Worm (Caenorhabditis elegans) whole organism, L4 larva: ENCODE results near the gene srw-94.

Experiments
- D1046.2 ChIP-seq: fragments of 200-800 bp; sonication (Bioruptor generic); IDR thresholded peaks from 2 replicates; pipeline ENCODE4 v1.3.6; 2022; ENCODE audit warnings: missing genetic modification characterization, missing compliant biosample characterization
- F10B5.3 ChIP-seq: sonication (generic microtip); optimal IDR thresholded peaks from 2 replicates; lab custom pipeline; 2016; ENCODE audit warnings: mild to moderate bottlenecking, missing genetic modification characterization, missing compliant biosample characterization
- F26F4.8 ChIP-seq: fragments of 200-800 bp; sonication (Bioruptor generic); conservative IDR thresholded peaks from 2 replicates; pipeline ENCODE4 v1.3.6; 2022; ENCODE audit warnings: missing genetic modification characterization, missing compliant biosample characterization
- F49E8.2 ChIP-seq: sonication (generic microtip); optimal IDR thresholded peaks from 2 replicates; lab custom pipeline; 2016; ENCODE audit warnings: missing compliant biosample characterization, mild to moderate bottlenecking, missing genetic modification characterization, borderline replicate concordance
- Y75B8A.6 ChIP-seq: fragments of 200-800 bp; sonication (Bioruptor generic); IDR thresholded peaks from 2 replicates; pipeline ENCODE4 v1.3.6; 2022; ENCODE audit warnings: missing genetic modification reagents, missing genetic modification characterization, missing compliant biosample characterization
- ZK546.5 ChIP-seq, 2 experiments: sonication (generic microtip); optimal IDR thresholded peaks; 2 replicates each; lab custom pipeline; 2017; ENCODE audit warnings: missing biosample characterization in 2 of 2, missing genetic modification characterization in 2 of 2
- attf-4 ChIP-seq: sonication (generic microtip); optimal IDR thresholded peaks from 3 replicates; lab custom pipeline; 2017; ENCODE audit warnings: missing biosample characterization, missing genetic modification characterization
- ceh-28 ChIP-seq: fragments of 150-350 bp; optimal IDR thresholded peaks from 2 replicates; lab custom pipeline; 2014; ENCODE audit warnings: missing biosample characterization, missing genetic modification reagents, missing genetic modification characterization
- ceh-44 ChIP-seq: fragments of 200-800 bp; sonication (Bioruptor generic); IDR thresholded peaks from 2 replicates; pipeline ENCODE4 v1.3.6; 2022; ENCODE audit warnings: missing genetic modification reagents, missing genetic modification characterization, missing compliant biosample characterization
- ces-1 ChIP-seq: fragments of 150-350 bp; sonication (generic microtip); optimal IDR thresholded peaks from 4 replicates; lab custom pipeline; 2014; ENCODE audit warnings: missing biosample characterization, missing genetic modification reagents, missing genetic modification characterization
- ctbp-1 ChIP-seq: fragments of 200-800 bp; sonication (Bioruptor generic); IDR thresholded peaks from 2 replicates; pipeline ENCODE4 v1.3.6; 2022; ENCODE audit warnings: missing genetic modification reagents, missing genetic modification characterization, missing compliant biosample characterization
- daf-12 ChIP-seq: fragments of 150-350 bp; optimal IDR thresholded peaks from 2 replicates; lab custom pipeline; 2014; ENCODE audit warnings: missing biosample characterization, missing genetic modification reagents, missing genetic modification characterization
- dpl-1 ChIP-seq: fragments of 150-350 bp; optimal IDR thresholded peaks from 2 replicates; lab custom pipeline; 2014; ENCODE audit warnings: missing biosample characterization, missing genetic modification reagents, missing genetic modification characterization
- duxl-1 ChIP-seq: sonication (generic microtip); optimal IDR thresholded peaks from 2 replicates; lab custom pipeline; 2016; ENCODE audit warnings: mild to moderate bottlenecking, missing genetic modification characterization, moderate library complexity, missing compliant biosample characterization; ENCODE audit not compliant: poor library complexity
- dve-1 ChIP-seq: sonication (generic microtip); optimal IDR thresholded peaks from 2 replicates; lab custom pipeline; 2017; ENCODE audit warnings: antibody characterized with exemption, mild to moderate bottlenecking, missing genetic modification characterization, missing compliant biosample characterization; ENCODE audit not compliant: insufficient read depth
- gei-8 ChIP-seq: fragments of 200-800 bp; sonication (Bioruptor generic); optimal IDR thresholded peaks from 2 replicates; lab custom pipeline; 2018; ENCODE audit warnings: mild to moderate bottlenecking, missing genetic modification characterization, missing compliant biosample characterization
- hlh-30 ChIP-seq: sonication (generic microtip); optimal IDR thresholded peaks from 2 replicates; lab custom pipeline; 2017; ENCODE audit warnings: antibody characterized with exemption, mild to moderate bottlenecking, missing genetic modification characterization, missing compliant biosample characterization; ENCODE audit not compliant: insufficient read depth
- jun-1 ChIP-seq: fragments of 150-350 bp; optimal IDR thresholded peaks from 2 replicates; lab custom pipeline; 2014; ENCODE audit warnings: missing biosample characterization, missing genetic modification reagents, missing genetic modification characterization
- lim-7 ChIP-seq: fragments of 200-800 bp; sonication (Bioruptor generic); IDR thresholded peaks from 2 replicates; pipeline ENCODE4 v1.3.6; 2022; ENCODE audit warnings: missing genetic modification characterization, missing compliant biosample characterization
- lin-1 ChIP-seq: fragments of 200-800 bp; sonication (Bioruptor generic); IDR thresholded peaks from 2 replicates; pipeline ENCODE4 v1.3.6; 2022; ENCODE audit warnings: missing genetic modification reagents, missing genetic modification characterization, missing compliant biosample characterization
- lin-13 ChIP-seq: fragments of 150-350 bp; optimal IDR thresholded peaks from 2 replicates; lab custom pipeline; 2014; ENCODE audit warnings: missing biosample characterization, missing genetic modification reagents, missing genetic modification characterization
- lin-38 ChIP-seq: fragments of 200-800 bp; sonication (Bioruptor generic); IDR thresholded peaks from 2 replicates; pipeline ENCODE4 v1.3.6; 2022; ENCODE audit warnings: missing genetic modification reagents, missing genetic modification characterization, missing compliant biosample characterization
- lir-3 ChIP-seq: sonication (generic microtip); optimal IDR thresholded peaks from 2 replicates; lab custom pipeline; 2016; ENCODE audit warnings: mild to moderate bottlenecking, missing genetic modification characterization, missing compliant biosample characterization
- madf-9 ChIP-seq: fragments of 200-800 bp; sonication (Bioruptor generic); conservative IDR thresholded peaks from 2 replicates; pipeline ENCODE4 v1.3.6; 2022; ENCODE audit warnings: missing genetic modification reagents, missing genetic modification characterization, missing compliant biosample characterization
- mes-2 ChIP-seq: sonication (generic microtip); optimal IDR thresholded peaks from 2 replicates; lab custom pipeline; 2016; ENCODE audit warnings: missing genotype, mild to moderate bottlenecking, missing genetic modification characterization, missing compliant biosample characterization; ENCODE audit not compliant: poor library complexity, severe bottlenecking
- nhr-10 ChIP-seq: fragments of 150-350 bp; optimal IDR thresholded peaks from 2 replicates; lab custom pipeline; 2014; ENCODE audit warnings: missing biosample characterization, missing genetic modification characterization
- nhr-11 ChIP-seq: fragments of 150-350 bp; optimal IDR thresholded peaks from 2 replicates; lab custom pipeline; 2014; ENCODE audit warnings: missing biosample characterization, missing genetic modification characterization
- nhr-111 ChIP-seq: fragments of 200-800 bp; sonication (Bioruptor generic); optimal IDR thresholded peaks from 2 replicates; lab custom pipeline; 2018; ENCODE audit warnings: mild to moderate bottlenecking, missing genetic modification characterization, missing compliant biosample characterization
- nhr-41 ChIP-seq: fragments of 200-800 bp; sonication (Bioruptor generic); IDR thresholded peaks from 2 replicates; pipeline ENCODE4 v1.3.6; 2022; ENCODE audit warnings: missing genetic modification reagents, missing genetic modification characterization, missing compliant biosample characterization
- nhr-42 ChIP-seq: fragments of 200-800 bp; sonication (Bioruptor generic); IDR thresholded peaks from 2 replicates; pipeline ENCODE4 v1.3.6; 2022; ENCODE audit warnings: missing genetic modification characterization, missing compliant biosample characterization
- nhr-76 ChIP-seq: fragments of 150-350 bp; optimal IDR thresholded peaks from 2 replicates; lab custom pipeline; 2014; ENCODE audit warnings: missing biosample characterization, missing genetic modification characterization
- nhr-77 ChIP-seq: fragments of 150-350 bp; optimal IDR thresholded peaks from 2 replicates; lab custom pipeline; 2014; ENCODE audit warnings: missing biosample characterization, missing genetic modification characterization
- pqm-1 ChIP-seq: sonication (generic microtip); optimal IDR thresholded peaks from 2 replicates; lab custom pipeline; 2017; ENCODE audit warnings: missing biosample characterization, missing genetic modification characterization
- saeg-2 ChIP-seq: fragments of 200-800 bp; sonication (Bioruptor generic); IDR thresholded peaks from 2 replicates; pipeline ENCODE4 v1.3.6; 2022; ENCODE audit warnings: missing genetic modification reagents, missing genetic modification characterization, missing compliant biosample characterization
- snpc-1.2 ChIP-seq: fragments of 200-800 bp; sonication (Bioruptor generic); IDR thresholded peaks from 2 replicates; pipeline ENCODE4 v1.3.6; 2022; ENCODE audit warnings: missing genetic modification reagents, missing genetic modification characterization, missing compliant biosample characterization
- snpc-4 ChIP-seq: fragments of 150-350 bp; optimal IDR thresholded peaks from 2 replicates; lab custom pipeline; 2014; ENCODE audit warnings: missing biosample characterization, missing genetic modification characterization
- unc-130 ChIP-seq: sonication (generic microtip); optimal IDR thresholded peaks from 2 replicates; lab custom pipeline; 2016; ENCODE audit warnings: missing genetic modification reagents, missing genetic modification characterization, missing compliant biosample characterization
- unc-39 ChIP-seq: sonication (generic microtip); optimal IDR thresholded peaks from 2 replicates; lab custom pipeline; 2017; ENCODE audit warnings: missing biosample characterization, missing genetic modification characterization
- vab-7 ChIP-seq: fragments of 200-800 bp; sonication (Bioruptor generic); IDR thresholded peaks from 2 replicates; pipeline ENCODE4 v1.3.6; 2022; ENCODE audit warnings: missing genetic modification reagents, missing genetic modification characterization, missing compliant biosample characterization
- ztf-11 ChIP-seq: fragments of 150-350 bp; optimal IDR thresholded peaks from 2 replicates; lab custom pipeline; 2014; ENCODE audit warnings: missing biosample characterization, missing genetic modification characterization

The srw-94 gene

DNA sequence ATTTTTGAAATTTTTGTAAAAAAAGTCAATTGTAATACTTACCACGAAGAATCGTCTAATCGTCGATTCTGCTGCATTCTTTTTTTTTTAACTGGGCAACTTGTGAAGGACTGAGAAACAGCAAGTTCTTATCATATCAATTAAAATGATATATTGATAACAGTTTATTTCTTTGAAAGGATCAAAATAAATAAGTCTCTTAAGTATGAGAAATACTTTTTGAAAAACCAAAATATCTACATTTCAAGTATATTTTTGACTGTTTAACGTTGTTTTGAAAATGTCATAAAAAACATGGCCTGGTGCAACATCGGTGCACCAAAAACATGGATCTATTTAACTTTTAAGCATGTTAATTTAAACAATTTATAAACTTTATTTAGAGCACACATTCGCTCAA is 41.9 kb downstream of the srw-94 start, which contains the start of gene Y17G9A.2:
Gene Y17G9A.2 (minus strand): TSS at position 101 of the 400 bp plus-strand sequence.
- TF ChIP-seq lim-7 (no peak), hlh-30 (tag; lab: Kevin White, UChicago) (no peak), ceh-44 (GFP tag; lab: Robert Waterston, UW) (no peak), lin-1 (GFP tag; lab: Robert Waterston, UW) (no peak), jun-1 (tag; lab: Kevin White, UChicago) (no peak), nhr-10 (tag; lab: Kevin White, UChicago) (no peak), dpl-1 (GFP tag; lab: Kevin White, UChicago) (no peak), nhr-11 (tag; lab: Kevin White, UChicago) (no peak), nhr-42 (GFP tag; lab: Robert Waterston, UW) (no peak), nhr-77 (tag; lab: Kevin White, UChicago) (no peak), pqm-1 (tag; lab: Kevin White, UChicago) (no peak), lin-38 (GFP tag; lab: Robert Waterston, UW) (no peak), unc-130 (GFP tag; lab: Kevin White, UChicago) (no peak), gei-8 (GFP tag; lab: Kevin White, UChicago) (no peak), F10B5.3 (tag; lab: Kevin White, UChicago) (no peak), mes-2 (tag; lab: Kevin White, UChicago) (no peak), vab-7 (GFP tag; lab: Robert Waterston, UW) (no peak), ctbp-1 (GFP tag; lab: Robert Waterston, UW) (no peak), saeg-2 (no peak)

- TF ChIP-seq Y75B8A.6 (GFP tag; lab: Robert Waterston, UW) (no peak), dve-1 (no peak), nhr-11 (tag; lab: Kevin White, UChicago) (no peak), unc-39 (no peak), madf-9 (GFP tag; lab: Robert Waterston, UW) (no peak), ZK546.5 (tag; optimal IDR thresholded peaks at IDR 0.05; lab: Kevin White, UChicago) (no peak), F49E8.2 (tag; lab: Kevin White, UChicago) (no peak), ces-1 (GFP tag; lab: Kevin White, UChicago) (no peak), lin-38 (GFP tag; lab: Robert Waterston, UW) (no peak), nhr-41 (GFP tag; lab: Robert Waterston, UW) (no peak), ctbp-1 (GFP tag; lab: Robert Waterston, UW) (no peak)
Measured at ce11 chrIV:4858573-4858972, 44.3 kb downstream of the srw-94 start, which contains the start of gene Y17G9A.3. Gene Y17G9A.3, minus strand, starts transcription at chrIV:4858673.

- no peak for TF ChIP-seq daf-12 (tag; lab: Kevin White, UChicago)
- TF ChIP-seq D1046.2 (GFP tag; lab: Robert Waterston, UW): no peak
- no peak for TF ChIP-seq nhr-11 (tag; lab: Kevin White, UChicago)
Measured at ce11 chrIV:4861449-4861848, 47.2 kb downstream of the srw-94 start, which contains the start of the genes Y17G9A.4 and str-173. Gene Y17G9A.4, minus strand, starts transcription at chrIV:4861549. Gene str-173, plus strand, starts transcription at chrIV:4861773.

DNA sequence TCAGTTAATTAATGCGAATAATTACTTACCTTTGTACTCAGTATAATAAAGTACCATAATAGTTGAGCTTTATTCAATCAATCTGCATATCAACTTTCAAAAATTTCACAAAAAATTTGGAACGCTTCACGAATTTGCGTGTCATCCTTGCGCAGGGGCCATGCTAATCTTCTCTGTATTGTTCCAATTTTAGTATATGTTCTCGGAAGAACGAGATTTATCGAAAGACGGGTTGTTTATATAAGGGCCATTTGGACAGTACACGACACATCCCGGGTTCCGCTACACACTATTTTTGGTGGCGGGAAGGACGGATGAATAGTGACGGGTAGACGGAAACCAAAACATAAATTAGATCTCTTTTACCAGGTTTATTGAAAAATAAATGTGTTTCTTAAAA is 50.2 kb downstream of the srw-94 start:
- peak; percentile 94 for TF ChIP-seq snpc-1.2 (GFP tag; lab: Robert Waterston, UW)
- TF ChIP-seq ctbp-1 (GFP tag; lab: Robert Waterston, UW): no peak
- TF ChIP-seq, all 104 proteins: peak for 1

DNA sequence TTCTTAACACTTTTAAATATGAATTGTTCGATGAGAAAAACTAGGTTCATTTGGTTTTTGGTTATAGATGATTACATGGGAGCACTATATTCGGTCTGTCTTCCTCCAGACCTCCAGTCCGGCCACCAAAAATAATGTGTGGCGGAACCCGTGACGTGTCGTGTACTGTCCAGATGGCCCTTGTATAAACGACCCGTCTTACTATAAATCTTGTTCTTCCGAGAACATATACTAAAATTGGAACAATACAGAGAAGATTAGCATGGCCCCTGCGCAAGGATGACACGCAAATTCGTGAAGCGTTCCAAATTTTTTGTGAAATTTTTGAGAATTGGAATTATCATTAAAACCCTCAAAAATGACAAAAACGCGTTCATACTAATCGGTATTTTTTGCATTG is 52.3 kb downstream of the srw-94 start:
- TF ChIP-seq nhr-76 (no peak), F26F4.8 (no peak), jun-1 (tag; lab: Kevin White, UChicago) (no peak), nhr-111 (GFP tag; lab: Kevin White, UChicago) (no peak), F10B5.3 (tag; lab: Kevin White, UChicago) (no peak), snpc-1.2 (GFP tag; lab: Robert Waterston, UW) (no peak), ceh-44 (GFP tag; lab: Robert Waterston, UW) (no peak), ztf-11 (tag; lab: Kevin White, UChicago) (no peak), snpc-4 (tag; lab: Kevin White, UChicago) (no peak), Y75B8A.6 (GFP tag; lab: Robert Waterston, UW) (no peak), lir-3 (tag; lab: Kevin White, UChicago) (no peak), lin-13 (no peak), attf-4 (tag; lab: Kevin White, UChicago) (no peak), ceh-28 (tag; lab: Kevin White, UChicago) (no peak), duxl-1 (tag; lab: Kevin White, UChicago) (no peak)
